Worm (Caenorhabditis elegans) whole organism, midembryonic: ENCODE results near the gene sqst-5.
"Not testable (repeated sequence)": the region's sequence is repeated elsewhere in the genome, so short reads cannot be mapped to it uniquely, and the experiment has no call there.

Experiments used
- T22C8.4 ChIP-seq: fragments of 200-800 bp; sonication (Bioruptor generic); IDR thresholded peaks from 2 replicates; pipeline ENCODE4 v1.3.6; 2022; ENCODE audit warnings: missing genetic modification characterization, missing compliant biosample characterization
- flt-1 ChIP-seq: fragments of 200-800 bp; sonication (Bioruptor generic); IDR thresholded peaks from 2 replicates; pipeline ENCODE4 v1.3.6; 2022; ENCODE audit warnings: missing genetic modification characterization, missing compliant biosample characterization
- klf-2 ChIP-seq: fragments of 200-800 bp; sonication (Bioruptor generic); conservative IDR thresholded peaks from 2 replicates; pipeline ENCODE4 v1.3.6; 2022; ENCODE audit warnings: missing genetic modification reagents, missing genetic modification characterization, missing compliant biosample characterization
- med-1 ChIP-seq: sonication (generic microtip); optimal IDR thresholded peaks from 2 replicates; lab custom pipeline; 2017; ENCODE audit warnings: missing genetic modification characterization, mild to moderate bottlenecking, missing compliant biosample characterization, antibody characterized with exemption, missing genetic modification reagents; ENCODE audit not compliant: insufficient read depth

ce11 chrIII:97018-97417 lies 50.4 kb downstream of the sqst-5 start, which contains the start of gene C29F9.8:
- TF ChIP-seq klf-2 (GFP tag; lab: Robert Waterston, UW); flt-1 (GFP tag; lab: Robert Waterston, UW); med-1 (GFP tag; lab: Kevin White, UChicago); T22C8.4 (GFP tag; lab: Robert Waterston, UW): not testable (repeated sequence)
